Worm (Caenorhabditis elegans) whole organism, young adult: ENCODE data around the gene ZK930.6.

Experiments
- ama-1 ChIP-seq, 3 experiments: fragments of 150-350 bp in 1 of 3; sonication (generic microtip) in 2 of 3; optimal IDR thresholded peaks; 2 replicates each; lab custom pipeline; 2014 to 2018; ENCODE audit warnings: missing biosample characterization in 2 of 3, missing genetic modification characterization in 2 of 3, missing genetic modification reagents in 2 of 3
- nfya-1 ChIP-seq: sonication (generic microtip); optimal IDR thresholded peaks from 2 replicates; lab custom pipeline; 2017; ENCODE audit warnings: antibody characterized with exemption, missing compliant biosample characterization, missing genetic modification characterization, borderline replicate concordance; ENCODE audit not compliant: insufficient read depth

- TF ChIP-seq nfya-1 (tag; lab: Kevin White, UChicago) = no peak
- no peak for TF ChIP-seq ama-1 (optimal IDR thresholded peaks at IDR 0.05; lab: Kevin White, UChicago)
- no peak for TF ChIP-seq ama-1 (GFP tag; optimal IDR thresholded peaks at IDR 0.05; lab: Kevin White, UChicago)
These were observed 41.4 kb upstream of the ZK930.6 start, which contains the start of gene T27D12.1 for ce11 chrII:11842317-11842716.
